Worm (Caenorhabditis elegans): ENCODE measurements around the gene rsa-2.
A peak's percentile ranks its signal among the peaks of the same experiment; 100 is the strongest.

rsa-2 gene

ce11 chrIII:11076743-11077142, 13.5 kb downstream of the rsa-2 start:
- TF ChIP-seq hlh-15 (tag; optimal IDR thresholded peaks at IDR 0.05) (no peak), dmd-4 (tag; optimal IDR thresholded peaks at IDR 0.05; ENCODE audit: borderline replicate concordance) (no peak), elt-4 (tag; optimal IDR thresholded peaks at IDR 0.05) (no peak), odd-2 (tag; optimal IDR thresholded peaks at IDR 0.05) (no peak)

ce11 chrIII:11077404-11077803, 14.1 kb downstream of the rsa-2 start, which contains the start of gene str-246:
TSS of gene str-246 (plus strand) at chrIII:11077704.
- TF ChIP-seq unc-42 (tag; optimal IDR thresholded peaks at IDR 0.05) (no peak), ceh-22 (tag; optimal IDR thresholded peaks at IDR 0.05) (no peak), tbx-7 (tag; optimal IDR thresholded peaks at IDR 0.05) (no peak), che-1 (tag; optimal IDR thresholded peaks at IDR 0.05) (no peak), sdc-2 (tag; optimal IDR thresholded peaks at IDR 0.05) (no peak), T23F11.4 (GFP tag; optimal IDR thresholded peaks at IDR 0.05) (no peak), odd-2 (tag; optimal IDR thresholded peaks at IDR 0.05) (no peak), nfya-1 (tag; optimal IDR thresholded peaks at IDR 0.05) (no peak)

- TF ChIP-seq unc-55 (GFP tag; optimal IDR thresholded peaks at IDR 0.05) (no peak), pha-2 (tag; optimal IDR thresholded peaks at IDR 0.05) (no peak), lim-6 (tag; optimal IDR thresholded peaks at IDR 0.05) (no peak), ceh-24 (tag; optimal IDR thresholded peaks at IDR 0.05) (no peak), mec-3 (tag; optimal IDR thresholded peaks at IDR 0.05; ENCODE audit: borderline replicate concordance) (no peak), dmd-4 (tag; optimal IDR thresholded peaks at IDR 0.05; ENCODE audit: borderline replicate concordance) (no peak), elt-4 (tag; optimal IDR thresholded peaks at IDR 0.05) (no peak), unc-86 (tag; optimal IDR thresholded peaks at IDR 0.05) (no peak)
Observed at ce11 chrIII:11079445-11079844, 16.2 kb downstream of the rsa-2 start, which contains the start of gene W09D6.4. TSS of gene W09D6.4 (plus strand) at chrIII:11079745.

ce11 chrIII:11082604-11083003, 19.3 kb downstream of the rsa-2 start:
- TF ChIP-seq ahr-1 (tag; optimal IDR thresholded peaks at IDR 0.05): no peak
- no peak for TF ChIP-seq ceh-48 (tag; optimal IDR thresholded peaks at IDR 0.05)
- no peak for TF ChIP-seq ceh-30 (tag; optimal IDR thresholded peaks at IDR 0.05)
- peak; percentile 18 for TF ChIP-seq ceh-18 (tag; optimal IDR thresholded peaks at IDR 0.05)
- no peak for TF ChIP-seq dmd-4 (tag; optimal IDR thresholded peaks at IDR 0.05; ENCODE audit: borderline replicate concordance)
- peak; percentile 42 for TF ChIP-seq ceh-34 (tag; optimal IDR thresholded peaks at IDR 0.05)

- TF ChIP-seq ceh-30 (tag; optimal IDR thresholded peaks at IDR 0.05) (no peak), ceh-19 (GFP tag; optimal IDR thresholded peaks at IDR 0.05) (no peak), syd-9 (tag; optimal IDR thresholded peaks at IDR 0.05) (no peak), zip-5 (tag; optimal IDR thresholded peaks at IDR 0.05) (no peak), tbx-2 (tag; optimal IDR thresholded peaks at IDR 0.05) (no peak), nhr-11 (tag; optimal IDR thresholded peaks at IDR 0.05) (no peak), npax-4 (tag; optimal IDR thresholded peaks at IDR 0.05) (no peak), C08G9.2 (tag; optimal IDR thresholded peaks at IDR 0.05) (no peak), pros-1 (tag; optimal IDR thresholded peaks at IDR 0.05) (no peak)
Observed at ce11 chrIII:11083993-11084392, 20.7 kb downstream of the rsa-2 start.

- TF ChIP-seq ceh-2 (tag; optimal IDR thresholded peaks at IDR 0.05): no peak
- TF ChIP-seq elt-2 (tag; optimal IDR thresholded peaks at IDR 0.05): peak; percentile 52
Observed at ce11 chrIII:11087442-11087841, 24.2 kb downstream of the rsa-2 start.

- no peak for TF ChIP-seq hlh-15 (tag; optimal IDR thresholded peaks at IDR 0.05)
- TF ChIP-seq tbx-2 (tag; optimal IDR thresholded peaks at IDR 0.05): no peak
- TF ChIP-seq ceh-18 (tag; optimal IDR thresholded peaks at IDR 0.05): no peak
- no peak for TF ChIP-seq pha-2 (tag; optimal IDR thresholded peaks at IDR 0.05)
- TF ChIP-seq K09A11.1 (tag; optimal IDR thresholded peaks at IDR 0.05; ENCODE audit: insufficient read depth): no peak
- TF ChIP-seq pag-3 (tag; optimal IDR thresholded peaks at IDR 0.05; ENCODE audit: borderline replicate concordance): no peak
- no peak for TF ChIP-seq lim-6 (tag; optimal IDR thresholded peaks at IDR 0.05)
- TF ChIP-seq ztf-16 (tag; optimal IDR thresholded peaks at IDR 0.05): no peak
- TF ChIP-seq ceh-9 (tag; optimal IDR thresholded peaks at IDR 0.05): no peak
Observed at ce11 chrIII:11088187-11088586, 24.9 kb downstream of the rsa-2 start, which contains the start of gene W09D6.5. TSS of gene W09D6.5 (plus strand) at chrIII:11088487.

Data from whole organism, late embryonic.